Fruit fly (Drosophila melanogaster) whole organism, embryonic: ENCODE data around the gene Gfat2.

Experiments
- Abd-B ChIP-seq: fragments of 200-800 bp; sonication (Bioruptor generic); optimal IDR thresholded peaks from 2 replicates; lab custom pipeline; 2018; ENCODE audit warnings: missing biosample characterization, mild to moderate bottlenecking, missing genetic modification characterization, moderate library complexity
- Blimp-1 ChIP-seq: fragments of 200-800 bp; sonication (Bioruptor generic); optimal IDR thresholded peaks from 3 replicates; lab custom pipeline; 2018; ENCODE audit warnings: missing biosample characterization, missing genetic modification characterization, mild to moderate bottlenecking, moderate library complexity, missing genetic modification reagents
- CG10147 ChIP-seq: fragments of 200-800 bp; sonication (Bioruptor generic); optimal IDR thresholded peaks from 2 replicates; lab custom pipeline; 2019; ENCODE audit warnings: missing biosample characterization, mild to moderate bottlenecking, missing genetic modification characterization, moderate library complexity
- CG10565 ChIP-seq: fragments of 200-800 bp; sonication (Bioruptor generic); optimal IDR thresholded peaks from 3 replicates; lab custom pipeline; 2016; ENCODE audit warnings: missing biosample characterization, mild to moderate bottlenecking, missing genetic modification characterization
- CG10959 ChIP-seq: fragments of 200-800 bp; sonication (Bioruptor generic); IDR thresholded peaks from 2 replicates; pipeline ENCODE4 v1.3.6; 2022; ENCODE audit warnings: missing biosample characterization, missing genetic modification characterization
- CG11093 ChIP-seq: fragments of 200-800 bp; sonication (Bioruptor generic); IDR thresholded peaks from 3 replicates; pipeline ENCODE4 v1.3.6; 2022; ENCODE audit warnings: missing biosample characterization, missing genetic modification characterization
- CG11695 ChIP-seq: fragments of 200-800 bp; sonication (Bioruptor generic); IDR thresholded peaks from 3 replicates; pipeline ENCODE4 v1.3.6; 2022; ENCODE audit warnings: missing biosample characterization, missing genetic modification characterization
- CG12104 ChIP-seq: fragments of 200-800 bp; sonication (Bioruptor generic); optimal IDR thresholded peaks from 3 replicates; lab custom pipeline; 2016; ENCODE audit warnings: missing biosample characterization, missing genetic modification characterization
- CG1233 ChIP-seq: fragments of 200-800 bp; sonication (Bioruptor generic); optimal IDR thresholded peaks from 4 replicates; lab custom pipeline; 2018; ENCODE audit warnings: missing biosample characterization, mild to moderate bottlenecking, missing genetic modification characterization
- CG13287 ChIP-seq: fragments of 200-800 bp; sonication (Bioruptor generic); IDR thresholded peaks from 2 replicates; pipeline ENCODE4 v1.3.6; 2022; ENCODE audit warnings: missing biosample characterization, missing genetic modification characterization; ENCODE audit not compliant: partially characterized antibody
- CG16779 ChIP-seq: fragments of 200-800 bp; sonication (Bioruptor generic); IDR thresholded peaks from 2 replicates; pipeline ENCODE4 v1.3.6; 2022; ENCODE audit warnings: missing biosample characterization, missing genetic modification characterization
- CG17328 ChIP-seq: fragments of 200-800 bp; sonication (Bioruptor generic); IDR thresholded peaks from 2 replicates; pipeline ENCODE4 v1.3.6; 2022; ENCODE audit warnings: missing biosample characterization, missing genetic modification characterization
- CG17385 ChIP-seq: fragments of 200-800 bp; sonication (Bioruptor generic); optimal IDR thresholded peaks from 3 replicates; lab custom pipeline; 2018; ENCODE audit warnings: missing biosample characterization, mild to moderate bottlenecking, missing genetic modification characterization
- CG2678 ChIP-seq: fragments of 200-800 bp; sonication (Bioruptor generic); optimal IDR thresholded peaks from 3 replicates; lab custom pipeline; 2019; ENCODE audit warnings: missing biosample characterization, mild to moderate bottlenecking, missing genetic modification characterization, moderate library complexity
- CG30403 ChIP-seq: fragments of 200-800 bp; sonication (Bioruptor generic); optimal IDR thresholded peaks from 3 replicates; lab custom pipeline; 2016; ENCODE audit warnings: missing biosample characterization, missing genetic modification characterization
- CG31365 ChIP-seq: fragments of 200-800 bp; sonication (Bioruptor generic); optimal IDR thresholded peaks from 2 replicates; lab custom pipeline; 2018; ENCODE audit warnings: missing biosample characterization, mild to moderate bottlenecking, missing genetic modification characterization
- CG31388 ChIP-seq: fragments of 200-800 bp; sonication (Bioruptor generic); optimal IDR thresholded peaks from 2 replicates; lab custom pipeline; 2016; ENCODE audit warnings: missing biosample characterization, missing genetic modification characterization
- CG31441 ChIP-seq: fragments of 200-800 bp; sonication (Bioruptor generic); IDR thresholded peaks from 2 replicates; pipeline ENCODE4 v1.3.6; 2022; ENCODE audit warnings: missing biosample characterization, missing genetic modification characterization
- CG33213 ChIP-seq: fragments of 200-800 bp; sonication (Bioruptor generic); optimal IDR thresholded peaks from 3 replicates; lab custom pipeline; 2016; ENCODE audit warnings: missing biosample characterization, missing genetic modification characterization
- CG3726 ChIP-seq: fragments of 200-800 bp; sonication (Bioruptor generic); IDR thresholded peaks from 3 replicates; pipeline ENCODE4, ENCODE4 v1.3.6; 2022; ENCODE audit warnings: missing biosample characterization, missing genetic modification characterization
- CG6272 ChIP-seq: fragments of 200-800 bp; sonication (Bioruptor generic); IDR thresholded peaks from 2 replicates; pipeline ENCODE4 v1.3.6; 2022; ENCODE audit warnings: missing biosample characterization, missing genetic modification characterization
- CG6683 ChIP-seq: fragments of 200-800 bp; sonication (Bioruptor generic); optimal IDR thresholded peaks from 2 replicates; lab custom pipeline; 2017; ENCODE audit warnings: missing biosample characterization, mild to moderate bottlenecking, missing genetic modification characterization, missing genetic modification reagents
- CG6813 ChIP-seq: fragments of 200-800 bp; sonication (Bioruptor generic); optimal IDR thresholded peaks from 2 replicates; lab custom pipeline; 2017; ENCODE audit warnings: missing biosample characterization, missing genetic modification characterization, mild to moderate bottlenecking, moderate library complexity, missing genetic modification reagents
- CG7987 ChIP-seq: fragments of 200-800 bp; sonication (Bioruptor generic); optimal IDR thresholded peaks from 2 replicates; lab custom pipeline; 2018; ENCODE audit warnings: missing biosample characterization, mild to moderate bottlenecking, missing genetic modification characterization, moderate library complexity
- CG8359 ChIP-seq: fragments of 200-800 bp; sonication (Bioruptor generic); optimal IDR thresholded peaks from 2 replicates; lab custom pipeline; 2017; ENCODE audit warnings: missing biosample characterization, mild to moderate bottlenecking, missing genetic modification characterization, borderline replicate concordance
- CkIIα-i1 ChIP-seq: fragments of 200-800 bp; sonication (Bioruptor generic); IDR thresholded peaks from 2 replicates; pipeline ENCODE4 v1.3.6; 2022; ENCODE audit warnings: missing biosample characterization, missing genetic modification characterization
- Dref ChIP-seq: fragments of 200-800 bp; sonication (Bioruptor generic); IDR thresholded peaks from 2 replicates; pipeline ENCODE4 v1.3.6; 2022; ENCODE audit warnings: missing biosample characterization, missing genetic modification characterization
- Ets65A ChIP-seq: fragments of 200-800 bp; sonication (Bioruptor generic); peaks from one replicate; lab custom pipeline; 2016; ENCODE audit warnings: missing biosample characterization, missing genetic modification characterization
- Gsc ChIP-seq: fragments of 200-800 bp; sonication (Bioruptor generic); IDR thresholded peaks from 2 replicates; pipeline ENCODE4 v1.3.6; 2022; ENCODE audit warnings: missing biosample characterization, missing genetic modification characterization
- H2.0 ChIP-seq: fragments of 200-800 bp; sonication (Bioruptor generic); IDR thresholded peaks from 2 replicates; pipeline ENCODE4 v1.3.6; 2022; ENCODE audit warnings: missing biosample characterization, missing genetic modification characterization
- Hr78 ChIP-seq, 2 experiments: fragments of 200-800 bp in 1 of 2; fragments of >200 bp in 1 of 2; sonication (Bioruptor generic) in 1 of 2; optimal IDR thresholded peaks; 2 replicates each; lab custom pipeline; 2017 to 2019; ENCODE audit warnings: missing biosample characterization in 2 of 2, missing genetic modification characterization in 2 of 2, mild to moderate bottlenecking in 1 of 2, moderate library complexity in 1 of 2
- Pdp1 ChIP-seq, 2 experiments: fragments of 200-800 bp; sonication (Bioruptor generic); optimal IDR thresholded peaks; 3 replicates each; lab custom pipeline; 2016; ENCODE audit warnings: missing biosample characterization in 2 of 2, missing genetic modification characterization in 2 of 2, mild to moderate bottlenecking in 1 of 2, moderate library complexity in 1 of 2
- Ptx1 ChIP-seq: fragments of 200-800 bp; sonication (Bioruptor generic); IDR thresholded peaks from 2 replicates; pipeline ENCODE4 v1.3.6; 2022; ENCODE audit warnings: missing biosample characterization, missing genetic modification characterization
- Scr ChIP-seq: fragments of 200-800 bp; sonication (Bioruptor generic); IDR thresholded peaks from 2 replicates; pipeline ENCODE4 v1.3.6; 2022; ENCODE audit warnings: missing biosample characterization, missing genetic modification characterization; ENCODE audit not compliant: partially characterized antibody
- Six4 ChIP-seq: fragments of 200-800 bp; sonication (Bioruptor generic); optimal IDR thresholded peaks from 2 replicates; lab custom pipeline; 2016; ENCODE audit warnings: missing biosample characterization, missing genetic modification characterization
- Usf ChIP-seq: fragments of 200-800 bp; sonication (Bioruptor generic); optimal IDR thresholded peaks from 2 replicates; lab custom pipeline; 2017; ENCODE audit warnings: missing genotype, missing biosample characterization, missing genetic modification characterization
- al ChIP-seq: fragments of 200-800 bp; sonication (Bioruptor generic); IDR thresholded peaks from 2 replicates; pipeline ENCODE4 v1.3.6; 2022; ENCODE audit warnings: missing biosample characterization, missing genetic modification characterization
- az2 ChIP-seq: fragments of 200-800 bp; sonication (Bioruptor generic); optimal IDR thresholded peaks from 3 replicates; lab custom pipeline; 2016; ENCODE audit warnings: missing biosample characterization, missing genetic modification characterization
- cwo ChIP-seq: fragments of 200-800 bp; sonication (Bioruptor generic); optimal IDR thresholded peaks from 3 replicates; lab custom pipeline; 2017; ENCODE audit warnings: missing biosample characterization, missing genetic modification characterization, mild to moderate bottlenecking, moderate library complexity, missing genetic modification reagents
- emc ChIP-seq: fragments of 200-800 bp; sonication (Bioruptor generic); optimal IDR thresholded peaks from 2 replicates; lab custom pipeline; 2016; ENCODE audit warnings: missing biosample characterization, missing genetic modification characterization
- gro ChIP-seq: fragments of 200-800 bp; sonication (Bioruptor generic); optimal IDR thresholded peaks from 2 replicates; lab custom pipeline; 2016; ENCODE audit warnings: missing biosample characterization, missing genetic modification characterization
- hkb ChIP-seq, 2 experiments: fragments of 200-800 bp in 1 of 2; fragments of >200 bp in 1 of 2; sonication (Bioruptor generic) in 1 of 2; IDR thresholded peaks in 1 of 2; optimal IDR thresholded peaks in 1 of 2; 2 replicates each; pipeline versions ENCODE4 v1.3.6 to Lab custom; 2017 to 2022; ENCODE audit warnings: missing biosample characterization in 1 of 2, missing genetic modification characterization in 1 of 2
- lola ChIP-seq, 3 experiments: fragments of >200 bp in 2 of 3; fragments of 200-800 bp in 1 of 3; sonication (Bioruptor generic) in 1 of 3; optimal IDR thresholded peaks; 2 replicates each; lab custom pipeline; 2017 to 2019; ENCODE audit warnings: missing biosample characterization in 3 of 3, missing genetic modification characterization in 3 of 3, mild to moderate bottlenecking in 1 of 3, moderate library complexity in 1 of 3
- pnt ChIP-seq: fragments of 200-800 bp; sonication (Bioruptor generic); optimal IDR thresholded peaks from 3 replicates; lab custom pipeline; 2016; ENCODE audit warnings: missing biosample characterization, missing genetic modification characterization
- row ChIP-seq: fragments of 200-800 bp; sonication (Bioruptor generic); IDR thresholded peaks from 3 replicates; pipeline ENCODE4 v1.3.6; 2022; ENCODE audit warnings: missing biosample characterization, missing genetic modification characterization
- sim ChIP-seq: fragments of 200-800 bp; sonication (Bioruptor generic); IDR thresholded peaks from 2 replicates; pipeline ENCODE4 v1.3.6; 2022; ENCODE audit warnings: missing biosample characterization, missing genetic modification characterization
- sob ChIP-seq: fragments of 200-800 bp; sonication (Bioruptor generic); IDR thresholded peaks from 2 replicates; pipeline ENCODE4 v1.3.6; 2022; ENCODE audit warnings: missing biosample characterization, missing genetic modification characterization
- vfl ChIP-seq: fragments of 200-800 bp; sonication (Bioruptor generic); optimal IDR thresholded peaks from 2 replicates; lab custom pipeline; 2016; ENCODE audit warnings: missing biosample characterization, missing genetic modification characterization
- vnd ChIP-seq: fragments of 200-800 bp; sonication (Bioruptor generic); IDR thresholded peaks from 3 replicates; pipeline ENCODE4 v1.3.6; 2022; ENCODE audit warnings: missing biosample characterization, missing genetic modification characterization; ENCODE audit not compliant: partially characterized antibody
- wek ChIP-seq: fragments of 200-800 bp; sonication (Bioruptor generic); optimal IDR thresholded peaks from 3 replicates; lab custom pipeline; 2018; ENCODE audit warnings: missing biosample characterization, mild to moderate bottlenecking, missing genetic modification characterization, moderate library complexity

Gfat2 gene

DNA sequence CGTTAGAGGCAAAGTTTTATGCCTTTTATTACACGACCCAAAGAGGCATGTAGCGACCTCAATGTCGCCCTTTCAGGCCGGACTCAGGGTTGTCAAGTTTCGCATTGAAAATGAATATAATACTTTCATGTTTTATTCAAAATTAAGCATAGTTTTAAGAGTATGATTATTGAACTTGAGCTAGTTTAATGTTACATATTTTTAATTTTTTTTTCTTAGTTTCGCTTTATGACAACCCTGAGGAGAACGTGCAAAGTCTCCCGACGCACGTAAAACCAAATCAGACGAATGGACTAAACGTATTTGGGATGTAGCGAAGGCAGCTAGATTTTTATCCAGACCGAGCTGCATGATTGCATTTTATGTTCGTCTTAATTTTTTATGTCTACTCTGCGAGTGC lies 33.6 kb downstream of the Gfat2 start (continued):
- TF ChIP-seq gro (no peak), vfl (no peak), CG10147 (GFP tag; lab: Kevin White, UChicago) (no peak), CG13287 (GFP tag; lab: Robert Waterston, UW) (no peak), CG10959 (no peak), hkb (optimal IDR thresholded peaks at IDR 0.05; lab: Kevin White, UChicago) (no peak), hkb (GFP tag; IDR thresholded peaks at IDR 0.05; lab: Robert Waterston, UW) (no peak), CG17328 (GFP tag; lab: Robert Waterston, UW) (0 out of 2 replicates have a peak, but pooled peaks have one; percentile 14), Scr (GFP tag; lab: Robert Waterston, UW) (no peak), Hr78 (GFP tag; optimal IDR thresholded peaks at IDR 0.05; lab: Kevin White, UChicago) (no peak), CG11695 (GFP tag; lab: Robert Waterston, UW) (no peak), CkIIα-i1 (GFP tag; lab: Robert Waterston, UW) (no peak), CG30403 (GFP tag; lab: Kevin White, UChicago) (peak; percentile 21), CG6813 (GFP tag; lab: Kevin White, UChicago) (no peak), az2 (GFP tag; lab: Kevin White, UChicago) (peak; percentile 0), Pdp1 (GFP tag; optimal IDR thresholded peaks at IDR 0.05; lab: Kevin White, UChicago) (no peak), cwo (no peak), CG31365 (tag; lab: Kevin White, UChicago) (no peak), Usf (no peak), al (GFP tag; lab: Robert Waterston, UW) (no peak), CG1233 (GFP tag; lab: Kevin White, UChicago) (no peak), CG11093 (GFP tag; lab: Robert Waterston, UW) (no peak), CG31441 (0 out of 2 replicates have a peak, but pooled peaks have one; percentile 21), CG6683 (GFP tag; lab: Kevin White, UChicago) (no peak), Six4 (GFP tag; lab: Kevin White, UChicago) (no peak), sob (GFP tag; lab: Robert Waterston, UW) (0 out of 2 replicates have a peak, but pooled peaks have one; percentile 12), CG2678 (tag; lab: Kevin White, UChicago) (peak; percentile 38), CG31388 (GFP tag; lab: Kevin White, UChicago) (no peak), Ets65A (GFP tag; lab: Kevin White, UChicago) (peak; percentile 86), Ptx1 (no peak), CG12104 (GFP tag; lab: Kevin White, UChicago) (no peak), CG8359 (no peak), pnt (no peak), CG10565 (GFP tag; lab: Kevin White, UChicago) (no peak), CG3726 (GFP tag; lab: Robert Waterston, UW) (no peak), Dref (GFP tag; lab: Robert Waterston, UW) (no peak), emc (GFP tag; lab: Kevin White, UChicago) (no peak), row (GFP tag; lab: Robert Waterston, UW) (peak; percentile 28; the same call in 1 of the 3 replicates), vnd (GFP tag; lab: Robert Waterston, UW) (no peak), lola (GFP tag; optimal IDR thresholded peaks at IDR 0.05; lab: Kevin White, UChicago) (no peak), Abd-B (GFP tag; lab: Kevin White, UChicago) (peak; percentile 38), Gsc (GFP tag; lab: Robert Waterston, UW) (no peak), CG7987 (GFP tag; lab: Kevin White, UChicago) (no peak), CG33213 (GFP tag; lab: Kevin White, UChicago) (no peak), CG17385 (GFP tag; lab: Kevin White, UChicago) (peak; percentile 2), sim (GFP tag; lab: Robert Waterston, UW) (no peak), H2.0 (no peak), wek (GFP tag; lab: Kevin White, UChicago) (no peak), CG16779 (GFP tag; lab: Robert Waterston, UW) (no peak), Blimp-1 (GFP tag; lab: Kevin White, UChicago) (peak; percentile 35), CG6272 (GFP tag; lab: Robert Waterston, UW) (no peak)
